Fruit fly (Drosophila melanogaster) whole organism, embryonic: Measurements from ENCODE around the gene wisp.

Experiments
- B-H1 ChIP-seq: fragments of 200-800 bp; sonication (Bioruptor generic); IDR thresholded peaks from 3 replicates; pipeline ENCODE4 v1.3.6; 2022; ENCODE audit warnings: missing biosample characterization, missing genetic modification characterization
- Bgb ChIP-seq: fragments of 200-800 bp; sonication (Bioruptor generic); IDR thresholded peaks from 2 replicates; pipeline ENCODE4 v1.3.6; 2022; ENCODE audit warnings: missing biosample characterization, missing genetic modification characterization; ENCODE audit not compliant: partially characterized antibody
- CG10366 ChIP-seq: fragments of 200-800 bp; sonication (Bioruptor generic); IDR thresholded peaks from 2 replicates; pipeline ENCODE4 v1.3.6; 2022; ENCODE audit warnings: missing biosample characterization, missing genetic modification characterization
- CG10565 ChIP-seq: fragments of 200-800 bp; sonication (Bioruptor generic); optimal IDR thresholded peaks from 3 replicates; lab custom pipeline; 2016; ENCODE audit warnings: missing biosample characterization, mild to moderate bottlenecking, missing genetic modification characterization
- CG11093 ChIP-seq: fragments of 200-800 bp; sonication (Bioruptor generic); IDR thresholded peaks from 3 replicates; pipeline ENCODE4 v1.3.6; 2022; ENCODE audit warnings: missing biosample characterization, missing genetic modification characterization
- CG14710 ChIP-seq: fragments of 200-800 bp; sonication (Bioruptor generic); optimal IDR thresholded peaks from 3 replicates; lab custom pipeline; 2019; ENCODE audit warnings: missing biosample characterization, mild to moderate bottlenecking, missing genetic modification characterization, moderate library complexity
- CG15696 ChIP-seq: fragments of 200-800 bp; sonication (Bioruptor generic); optimal IDR thresholded peaks from 2 replicates; lab custom pipeline; 2019; ENCODE audit warnings: missing biosample characterization, mild to moderate bottlenecking, missing genetic modification characterization, moderate library complexity
- CG1647 ChIP-seq: fragments of 200-800 bp; sonication (Bioruptor generic); optimal IDR thresholded peaks from 3 replicates; lab custom pipeline; 2016; ENCODE audit warnings: missing biosample characterization, missing genetic modification characterization
- CG16815 ChIP-seq: fragments of 200-800 bp; sonication (Bioruptor generic); optimal IDR thresholded peaks from 3 replicates; lab custom pipeline; 2017; ENCODE audit warnings: missing biosample characterization, mild to moderate bottlenecking, missing genetic modification characterization
- CG17568 ChIP-seq: fragments of 200-800 bp; sonication (Bioruptor generic); optimal IDR thresholded peaks from 2 replicates; lab custom pipeline; 2018; ENCODE audit warnings: missing biosample characterization, mild to moderate bottlenecking, missing genetic modification characterization, moderate library complexity
- CG31365 ChIP-seq: fragments of 200-800 bp; sonication (Bioruptor generic); optimal IDR thresholded peaks from 2 replicates; lab custom pipeline; 2018; ENCODE audit warnings: missing biosample characterization, mild to moderate bottlenecking, missing genetic modification characterization
- CG33557 ChIP-seq: fragments of 200-800 bp; sonication (Bioruptor generic); optimal IDR thresholded peaks from 2 replicates; lab custom pipeline; 2019; ENCODE audit warnings: missing biosample characterization, mild to moderate bottlenecking, missing genetic modification characterization, moderate library complexity
- CG6791 ChIP-seq: fragments of 200-800 bp; sonication (Bioruptor generic); IDR thresholded peaks from 3 replicates; pipeline ENCODE4 v1.3.6; 2022; ENCODE audit warnings: missing biosample characterization, missing genetic modification characterization; ENCODE audit not compliant: partially characterized antibody
- CG7786 ChIP-seq: fragments of 200-800 bp; sonication (Bioruptor generic); optimal IDR thresholded peaks from 2 replicates; lab custom pipeline; 2016; ENCODE audit warnings: missing biosample characterization, missing genetic modification characterization
- CG9727 ChIP-seq: fragments of 200-800 bp; sonication (Bioruptor generic); optimal IDR thresholded peaks from 3 replicates; lab custom pipeline; 2017; ENCODE audit warnings: missing biosample characterization, mild to moderate bottlenecking, missing genetic modification characterization
- CG9876 ChIP-seq: fragments of 200-800 bp; sonication (Bioruptor generic); optimal IDR thresholded peaks from 2 replicates; lab custom pipeline; 2016; ENCODE audit warnings: missing biosample characterization, missing genetic modification characterization
- CkIIα-i1 ChIP-seq: fragments of 200-800 bp; sonication (Bioruptor generic); IDR thresholded peaks from 2 replicates; pipeline ENCODE4 v1.3.6; 2022; ENCODE audit warnings: missing biosample characterization, missing genetic modification characterization
- Doc3 ChIP-seq: fragments of 200-800 bp; sonication (Bioruptor generic); IDR thresholded peaks from 3 replicates; pipeline ENCODE4 v1.3.6; 2022; ENCODE audit warnings: missing biosample characterization, missing genetic modification characterization; ENCODE audit not compliant: partially characterized antibody
- Dref ChIP-seq: fragments of 200-800 bp; sonication (Bioruptor generic); IDR thresholded peaks from 2 replicates; pipeline ENCODE4 v1.3.6; 2022; ENCODE audit warnings: missing biosample characterization, missing genetic modification characterization
- GATAe ChIP-seq: fragments of 200-800 bp; sonication (Bioruptor generic); conservative IDR thresholded peaks from 2 replicates; pipeline ENCODE4 v1.3.6; 2022; ENCODE audit warnings: missing biosample characterization, missing genetic modification characterization
- HmgZ ChIP-seq: fragments of 200-800 bp; sonication (Bioruptor generic); optimal IDR thresholded peaks from 2 replicates; lab custom pipeline; 2018; ENCODE audit warnings: missing biosample characterization, mild to moderate bottlenecking, missing genetic modification characterization
- Hr3 ChIP-seq: fragments of 200-800 bp; sonication (Bioruptor generic); optimal IDR thresholded peaks from 3 replicates; lab custom pipeline; 2016; ENCODE audit warnings: missing biosample characterization, missing genetic modification characterization
- MESR4 ChIP-seq: fragments of 200-800 bp; sonication (Bioruptor generic); optimal IDR thresholded peaks from 2 replicates; lab custom pipeline; 2018; ENCODE audit warnings: missing biosample characterization, mild to moderate bottlenecking, missing genetic modification characterization, moderate library complexity
- Med ChIP-seq: fragments of 200-800 bp; sonication (Bioruptor generic); peaks from one replicate; lab custom pipeline; 2016; ENCODE audit warnings: missing biosample characterization, missing genetic modification characterization, mild to moderate bottlenecking, inconsistent platforms, moderate library complexity
- Sox100B ChIP-seq: fragments of 200-800 bp; sonication (Bioruptor generic); optimal IDR thresholded peaks from 3 replicates; lab custom pipeline; 2018; ENCODE audit warnings: missing biosample characterization, mild to moderate bottlenecking, missing genetic modification characterization
- ac ChIP-seq: fragments of 200-800 bp; sonication (Bioruptor generic); optimal IDR thresholded peaks from 3 replicates; lab custom pipeline; 2017; ENCODE audit warnings: missing biosample characterization, mild to moderate bottlenecking, missing genetic modification characterization
- bsh ChIP-seq, 2 experiments: fragments of 200-800 bp; sonication (Bioruptor generic); optimal IDR thresholded peaks; 2 replicates each; lab custom pipeline; 2017 to 2018; ENCODE audit warnings: mild to moderate bottlenecking in 2 of 2, missing biosample characterization in 2 of 2, missing genetic modification characterization in 2 of 2, moderate library complexity in 1 of 2
- chinmo ChIP-seq: fragments of 200-800 bp; sonication (Bioruptor generic); IDR thresholded peaks from 4 replicates; pipeline ENCODE4 v1.3.6; 2022; ENCODE audit warnings: missing biosample characterization, missing genetic modification characterization; ENCODE audit not compliant: partially characterized antibody
- ci ChIP-seq: fragments of 200-800 bp; sonication (Bioruptor generic); IDR thresholded peaks from 3 replicates; pipeline ENCODE4 v1.3.6; 2022; ENCODE audit warnings: missing biosample characterization, missing genetic modification characterization
- crp ChIP-seq, 2 experiments: fragments of 200-800 bp; sonication (Bioruptor generic); optimal IDR thresholded peaks; 2 replicates in 1 of 2; 3 replicates in 1 of 2; lab custom pipeline; 2017; ENCODE audit warnings: missing biosample characterization in 2 of 2, missing genetic modification characterization in 2 of 2, mild to moderate bottlenecking in 1 of 2, moderate library complexity in 1 of 2
- exex ChIP-seq: fragments of 200-800 bp; sonication (Bioruptor generic); optimal IDR thresholded peaks from 4 replicates; lab custom pipeline; 2018; ENCODE audit warnings: missing biosample characterization, mild to moderate bottlenecking, missing genetic modification characterization, moderate library complexity
- fu2 ChIP-seq: fragments of 200-800 bp; sonication (Bioruptor generic); optimal IDR thresholded peaks from 2 replicates; lab custom pipeline; 2016; ENCODE audit warnings: missing biosample characterization, missing genetic modification characterization
- gce ChIP-seq: fragments of 200-800 bp; sonication (Bioruptor generic); IDR thresholded peaks from 3 replicates; pipeline ENCODE4 v1.3.6; 2022; ENCODE audit warnings: missing biosample characterization, missing genetic modification characterization
- ham ChIP-seq: fragments of 200-800 bp; sonication (Bioruptor generic); IDR thresholded peaks from 2 replicates; pipeline ENCODE4 v1.3.6; 2022; ENCODE audit warnings: missing biosample characterization, missing genetic modification characterization
- hth ChIP-seq: fragments of >200 bp; optimal IDR thresholded peaks from 2 replicates; lab custom pipeline; 2017; ENCODE audit warnings: inconsistent platforms
- ind ChIP-seq: fragments of 200-800 bp; sonication (Bioruptor generic); optimal IDR thresholded peaks from 3 replicates; lab custom pipeline; 2016; ENCODE audit warnings: missing biosample characterization, missing genetic modification characterization
- kay ChIP-seq: fragments of 200-800 bp; sonication (Bioruptor generic); optimal IDR thresholded peaks from 2 replicates; lab custom pipeline; 2016; ENCODE audit warnings: missing biosample characterization, missing genetic modification characterization
- maf-S ChIP-seq: fragments of 200-800 bp; sonication (Bioruptor generic); optimal IDR thresholded peaks from 2 replicates; lab custom pipeline; 2016; ENCODE audit warnings: missing biosample characterization, missing genetic modification characterization
- mld ChIP-seq: fragments of 200-800 bp; sonication (Bioruptor generic); IDR thresholded peaks from 3 replicates; pipeline ENCODE4 v1.3.6; 2022; ENCODE audit warnings: missing biosample characterization, missing genetic modification characterization; ENCODE audit not compliant: partially characterized antibody
- nerfin-2 ChIP-seq: fragments of 200-800 bp; sonication (Bioruptor generic); IDR thresholded peaks from 2 replicates; pipeline ENCODE4 v1.3.6; 2022; ENCODE audit warnings: missing biosample characterization, missing genetic modification characterization; ENCODE audit not compliant: partially characterized antibody
- psq ChIP-seq: fragments of 200-800 bp; sonication (Bioruptor generic); optimal IDR thresholded peaks from 2 replicates; lab custom pipeline; 2017; ENCODE audit warnings: missing biosample characterization, missing genetic modification characterization
- salm ChIP-seq: fragments of 200-800 bp; sonication (Bioruptor generic); optimal IDR thresholded peaks from 2 replicates; lab custom pipeline; 2018; ENCODE audit warnings: missing biosample characterization, mild to moderate bottlenecking, missing genetic modification characterization
- slp2 ChIP-seq: fragments of 200-800 bp; sonication (Bioruptor generic); optimal IDR thresholded peaks from 2 replicates; lab custom pipeline; 2016; ENCODE audit warnings: missing biosample characterization, missing genetic modification characterization
- unc-4 ChIP-seq: fragments of 200-800 bp; sonication (Bioruptor generic); IDR thresholded peaks from 2 replicates; pipeline ENCODE4 v1.3.6; 2022; ENCODE audit warnings: missing biosample characterization, missing genetic modification characterization; ENCODE audit not compliant: partially characterized antibody
- usp ChIP-seq: fragments of >200 bp; optimal IDR thresholded peaks from 2 replicates; lab custom pipeline; 2017; ENCODE audit warnings: missing biosample characterization, missing genetic modification characterization
- wek ChIP-seq: fragments of 200-800 bp; sonication (Bioruptor generic); optimal IDR thresholded peaks from 3 replicates; lab custom pipeline; 2018; ENCODE audit warnings: missing biosample characterization, mild to moderate bottlenecking, missing genetic modification characterization, moderate library complexity
- yki ChIP-seq: fragments of >200 bp; optimal IDR thresholded peaks from 3 replicates; lab custom pipeline; 2018
- zf30C ChIP-seq: fragments of 200-800 bp; sonication (Bioruptor generic); optimal IDR thresholded peaks from 3 replicates; lab custom pipeline; 2018; ENCODE audit warnings: missing biosample characterization, mild to moderate bottlenecking, missing genetic modification characterization

Gene wisp

DNA sequence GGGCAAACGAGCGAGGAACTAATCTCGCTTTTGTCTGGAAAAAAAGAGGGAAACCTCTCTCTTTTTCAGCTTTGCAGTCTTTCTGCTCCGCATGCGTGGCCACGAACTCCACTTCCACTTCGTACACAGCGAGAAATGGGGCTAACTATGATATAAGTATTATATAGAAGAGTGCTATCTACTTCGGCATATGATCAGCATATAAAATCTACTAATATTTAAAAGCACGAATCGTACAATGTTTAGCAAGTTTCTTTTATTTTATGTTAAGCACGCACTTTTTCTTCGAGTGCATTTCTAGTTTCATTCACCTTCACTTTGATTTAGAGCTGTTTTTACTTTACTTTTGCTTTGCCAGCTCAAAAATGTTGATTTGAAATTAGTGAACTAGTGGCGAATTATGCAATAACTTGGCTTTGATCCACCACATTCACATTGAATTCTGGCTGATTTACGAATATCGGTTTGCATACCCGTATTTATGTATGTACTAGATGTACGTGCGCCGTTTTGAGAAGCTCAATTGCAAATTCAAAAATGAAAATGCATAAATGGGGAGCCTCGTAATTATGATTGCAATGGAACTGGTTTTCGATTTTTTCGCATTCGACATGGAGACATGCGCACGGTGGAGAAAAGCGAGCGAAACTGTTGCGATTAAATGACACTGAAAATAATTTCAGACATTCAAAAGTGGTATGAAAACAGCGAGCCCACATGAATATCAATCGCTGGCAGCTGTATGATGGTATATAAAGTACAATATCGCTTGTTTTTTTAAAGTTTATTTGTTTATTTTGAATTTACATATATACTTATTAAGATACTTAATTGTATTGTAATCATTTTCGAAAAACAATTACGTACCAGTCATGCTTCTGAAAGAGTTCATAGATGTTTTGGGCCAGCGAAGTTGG is 36.0 kb upstream of the wisp start (continued):
- TF ChIP-seq salm (tag; lab: Kevin White, UChicago) (peak; percentile 17), CG11093 (GFP tag; lab: Robert Waterston, UW) (peak; percentile 77), GATAe (GFP tag; lab: Robert Waterston, UW) (peak; percentile 36; the same call in 1 of the 2 replicates), Bgb (GFP tag; lab: Robert Waterston, UW) (no peak), CG14710 (tag; lab: Kevin White, UChicago) (peak; percentile 65), CG10565 (GFP tag; lab: Kevin White, UChicago) (no peak), CG31365 (tag; lab: Kevin White, UChicago) (peak; percentile 16), chinmo (GFP tag; lab: Robert Waterston, UW) (no peak), ham (GFP tag; lab: Robert Waterston, UW) (no peak), ind (GFP tag; lab: Kevin White, UChicago) (peak; percentile 61), CkIIα-i1 (GFP tag; lab: Robert Waterston, UW) (no peak), maf-S (peak; percentile 5), CG16815 (GFP tag; lab: Kevin White, UChicago) (peak; percentile 44), B-H1 (GFP tag; lab: Robert Waterston, UW) (peak; percentile 82; the same call in 2 of the 3 replicates), crp (GFP tag; optimal IDR thresholded peaks at IDR 0.05; lab: Kevin White, UChicago) (no peak), CG9727 (GFP tag; lab: Kevin White, UChicago) (peak; percentile 74), CG33557 (GFP tag; lab: Kevin White, UChicago) (peak; percentile 53), HmgZ (tag; lab: Kevin White, UChicago) (peak; percentile 34), CG6791 (GFP tag; lab: Robert Waterston, UW) (no peak), CG9876 (GFP tag; lab: Kevin White, UChicago) (no peak), fu2 (GFP tag; lab: Kevin White, UChicago) (no peak), yki (no peak), Sox100B (GFP tag; lab: Kevin White, UChicago) (peak; percentile 71), MESR4 (GFP tag; lab: Kevin White, UChicago) (no peak), unc-4 (GFP tag; lab: Robert Waterston, UW) (no peak), Med (GFP tag; lab: Kevin White, UChicago) (peak; percentile 97), Dref (no peak), ac (GFP tag; lab: Kevin White, UChicago) (peak; percentile 12), Hr3 (GFP tag; lab: Kevin White, UChicago) (peak; percentile 22), bsh (GFP tag; optimal IDR thresholded peaks at IDR 0.05; lab: Kevin White, UChicago) (peak; percentile 66 to 85), zf30C (GFP tag; lab: Kevin White, UChicago) (peak; percentile 58), CG17568 (GFP tag; lab: Kevin White, UChicago) (no peak), CG10366 (GFP tag; lab: Robert Waterston, UW) (peak; percentile 78), wek (GFP tag; lab: Kevin White, UChicago) (no peak), hth (no peak), CG15696 (tag; lab: Kevin White, UChicago) (peak; percentile 65), nerfin-2 (GFP tag; lab: Robert Waterston, UW) (no peak), usp (GFP tag; lab: Kevin White, UChicago) (no peak), mld (GFP tag; lab: Robert Waterston, UW) (no peak), gce (GFP tag; lab: Robert Waterston, UW) (peak; percentile 91; the same call in 2 of the 3 replicates), Doc3 (no peak), ci (GFP tag; lab: Robert Waterston, UW) (peak; percentile 97), CG7786 (no peak), exex (no peak), CG1647 (GFP tag; lab: Kevin White, UChicago) (peak; percentile 46), kay (GFP tag; lab: Kevin White, UChicago) (peak; percentile 33), psq (GFP tag; lab: Kevin White, UChicago) (no peak), slp2 (peak; percentile 77)
